Worm (Caenorhabditis elegans): ENCODE results near the gene K02E7.10.
"Not testable (repeated sequence)": the region's sequence is repeated elsewhere in the genome, so short reads cannot be mapped to it uniquely, and the experiment has no call there.

Gene K02E7.10

ce11 chrII:1063926-1064325 is 2.9 kb downstream of the K02E7.10 start:
- TF ChIP-seq aptf-3 (GFP tag; IDR thresholded peaks at IDR 0.05): no peak
- no peak for TF ChIP-seq tbp1 (GFP tag; optimal IDR thresholded peaks at IDR 0.05)
- TF ChIP-seq snpc-1.3 (tag; optimal IDR thresholded peaks at IDR 0.05; ENCODE audit: insufficient read depth): no peak
- TF ChIP-seq nhr-80 (tag; optimal IDR thresholded peaks at IDR 0.05): peak; percentile 54
- TF ChIP-seq snpc-4 (GFP tag; optimal IDR thresholded peaks at IDR 0.05): no peak
- TF ChIP-seq snpc-4 (tag; optimal IDR thresholded peaks at IDR 0.05): no peak
- TF ChIP-seq ztf-22 (GFP tag; optimal IDR thresholded peaks at IDR 0.05): no peak
- TF ChIP-seq Y95B8A.8 (GFP tag; IDR thresholded peaks at IDR 0.05): no peak
- TF ChIP-seq T07F8.4 (tag; optimal IDR thresholded peaks at IDR 0.05): no peak

ce11 chrII:1060702-1061101 is 6.1 kb downstream of the K02E7.10 start, which contains the start of gene btb-10:
TSS of gene btb-10 (minus strand) at chrII:1060802.
- TF ChIP-seq pha-4 (tag; optimal IDR thresholded peaks at IDR 0.05); F10E7.11 (tag; optimal IDR thresholded peaks at IDR 0.05); lag-1 (GFP tag; IDR thresholded peaks at IDR 0.05): not testable (repeated sequence)

- no peak for TF ChIP-seq hlh-26 (GFP tag; conservative IDR thresholded peaks at IDR 0.05)
- no peak for TF ChIP-seq D2030.7 (GFP tag; IDR thresholded peaks at IDR 0.05)
- 0 out of 2 replicates have a peak, but pooled peaks have one; percentile 14 for TF ChIP-seq ekl-4 (GFP tag; IDR thresholded peaks at IDR 0.05)
- TF ChIP-seq nhr-80 (tag; optimal IDR thresholded peaks at IDR 0.05): peak; percentile 74
- TF ChIP-seq madf-6 (GFP tag; IDR thresholded peaks at IDR 0.05): no peak
- no peak for TF ChIP-seq F33H1.4 (GFP tag; IDR thresholded peaks at IDR 0.05)
- no peak for TF ChIP-seq rcor-1 (GFP tag; IDR thresholded peaks at IDR 0.05)
These were observed 10.0 kb downstream of the K02E7.10 start for ce11 chrII:1056844-1057243.

ce11 chrII:1054724-1055123 is 12.1 kb downstream of the K02E7.10 start, which contains the start of gene K02E7.7:
TSS of gene K02E7.7 (plus strand) at chrII:1055024.
- not testable (repeated sequence) for TF ChIP-seq egl-44 (GFP tag; IDR thresholded peaks at IDR 0.05); efl-1 (GFP tag; optimal IDR thresholded peaks at IDR 0.05); nfya-2 (GFP tag; IDR thresholded peaks at IDR 0.05)

ce11 chrII:1049849-1050248 is 17.0 kb downstream of the K02E7.10 start, which contains the start of gene fbxb-40:
TSS of gene fbxb-40 (minus strand) at chrII:1049949.
- TF ChIP-seq cebp-2 (GFP tag; IDR thresholded peaks at IDR 0.05) (no peak), zfh-2 (GFP tag; conservative IDR thresholded peaks at IDR 0.05) (0 out of 2 replicates have a peak, but pooled peaks have one; percentile 11), ama-1 (optimal IDR thresholded peaks at IDR 0.05) (no peak), ama-1 (GFP tag; optimal IDR thresholded peaks at IDR 0.05) (no peak)

- TF ChIP-seq snpc-4 (GFP tag; optimal IDR thresholded peaks at IDR 0.05) (peak; percentile 34), snpc-4 (tag; optimal IDR thresholded peaks at IDR 0.05) (peak in 2 of 4 experiments; percentile 83 to 91), dox-1 (GFP tag; IDR thresholded peaks at IDR 0.05) (no peak), snpc-1.1 (tag; optimal IDR thresholded peaks at IDR 0.05; ENCODE audit: insufficient read depth) (peak; percentile 80)
These were observed 19.9 kb downstream of the K02E7.10 start for ce11 chrII:1046937-1047336.

- TF ChIP-seq mel-28 (tag; optimal IDR thresholded peaks at IDR 0.05; ENCODE audit: borderline replicate concordance): no peak
- TF ChIP-seq unc-62 (GFP tag; optimal IDR thresholded peaks at IDR 0.05): no peak
- no peak for TF ChIP-seq xnd-1 (tag; optimal IDR thresholded peaks at IDR 0.05)
- no peak for TF ChIP-seq F57A8.1 (GFP tag; optimal IDR thresholded peaks at IDR 0.05)
- no peak for TF ChIP-seq ztf-6 (GFP tag; IDR thresholded peaks at IDR 0.05)
- no peak for TF ChIP-seq ztf-3 (GFP tag; optimal IDR thresholded peaks at IDR 0.05)
- no peak for TF ChIP-seq efl-1 (GFP tag; optimal IDR thresholded peaks at IDR 0.05)
These were observed 21.1 kb downstream of the K02E7.10 start, which contains the start of gene str-148 for ce11 chrII:1045692-1046091. TSS of gene str-148 (plus strand) at chrII:1045992.
